Fruit fly (Drosophila melanogaster): ENCODE data around the gene mtm.
A peak's percentile ranks its signal among the peaks of the same experiment; 100 is the strongest.

mtm gene

dm6 chr2L:6078757-6079351 lies 42.0 kb upstream of the mtm start (continued):
- TF ChIP-seq Hr78 (GFP tag; optimal IDR thresholded peaks at IDR 0.05) (peak in 1 of 2 experiments; percentile 34), usp (GFP tag; optimal IDR thresholded peaks at IDR 0.05) (peak; percentile 34), CG8478 (optimal IDR thresholded peaks at IDR 0.05) (peak; percentile 75), Dip3 (GFP tag; optimal IDR thresholded peaks at IDR 0.05) (no peak), Gsc (GFP tag; IDR thresholded peaks at IDR 0.05) (no peak), Poxn (GFP tag; IDR thresholded peaks at IDR 0.05) (no peak), Taf1 (GFP tag; IDR thresholded peaks at IDR 0.05) (no peak), CG2712 (tag; optimal IDR thresholded peaks at IDR 0.05) (peak; percentile 17), lab (GFP tag; optimal IDR thresholded peaks at IDR 0.05) (no peak), sna (GFP tag; IDR thresholded peaks at IDR 0.05; ENCODE audit: partially characterized antibody) (0 out of 2 replicates have a peak, but pooled peaks have one; percentile 23), zf30C (GFP tag; optimal IDR thresholded peaks at IDR 0.05) (no peak), CG16813 (GFP tag; IDR thresholded peaks at IDR 0.05; ENCODE audit: partially characterized antibody) (0 out of 3 replicates have a peak, but pooled peaks have one; percentile 28), dm (GFP tag; optimal IDR thresholded peaks at IDR 0.05) (peak; percentile 99), CG11723 (GFP tag; optimal IDR thresholded peaks at IDR 0.05) (peak; percentile 20), abd-A (tag; optimal IDR thresholded peaks at IDR 0.05) (peak; percentile 55), kni (GFP tag; optimal IDR thresholded peaks at IDR 0.05) (peak; percentile 99), HLHmδ (GFP tag; optimal IDR thresholded peaks at IDR 0.05) (peak; percentile 90), CG6175 (GFP tag; IDR thresholded peaks at IDR 0.05) (no peak), Usf (GFP tag; optimal IDR thresholded peaks at IDR 0.05) (no peak), Tbp (GFP tag; optimal IDR thresholded peaks at IDR 0.05) (peak; percentile 57), jigr1 (GFP tag; IDR thresholded peaks at IDR 0.05) (no peak), danr (GFP tag; IDR thresholded peaks at IDR 0.05) (no peak), run (tag; optimal IDR thresholded peaks at IDR 0.05) (no peak), CG10462 (GFP tag; optimal IDR thresholded peaks at IDR 0.05) (no peak), sd (tag; optimal IDR thresholded peaks at IDR 0.05) (no peak), D19A (tag; optimal IDR thresholded peaks at IDR 0.05) (peak; percentile 30), corto (GFP tag; optimal IDR thresholded peaks at IDR 0.05) (no peak), tll (GFP tag; optimal IDR thresholded peaks at IDR 0.05) (peak in 1 of 2 experiments; percentile 98), NK7.1 (GFP tag; optimal IDR thresholded peaks at IDR 0.05) (no peak), Dad (GFP tag; optimal IDR thresholded peaks at IDR 0.05) (no peak), CG13775 (GFP tag; optimal IDR thresholded peaks at IDR 0.05) (no peak), CG14965 (GFP tag; optimal IDR thresholded peaks at IDR 0.05; ENCODE audit: borderline replicate concordance) (no peak), CG13287 (GFP tag; IDR thresholded peaks at IDR 0.05; ENCODE audit: partially characterized antibody) (no peak), phol (tag; optimal IDR thresholded peaks at IDR 0.05) (no peak), prd (optimal IDR thresholded peaks at IDR 0.05) (no peak), prd (GFP tag; IDR thresholded peaks at IDR 0.05) (peak; percentile 18; the same call in 1 of the 3 replicates), CG3407 (GFP tag; optimal IDR thresholded peaks at IDR 0.05) (no peak), CG8765 (GFP tag; IDR thresholded peaks at IDR 0.05) (peak; percentile 39; the same call in 1 of the 2 replicates)

- TF ChIP-seq NK7.1 (GFP tag; optimal IDR thresholded peaks at IDR 0.05): no peak
- TF ChIP-seq MBD-R2 (GFP tag; IDR thresholded peaks at IDR 0.05): no peak
- no peak for TF ChIP-seq Sox102F (GFP tag; optimal IDR thresholded peaks at IDR 0.05)
- no peak for TF ChIP-seq E2f2 (GFP tag; IDR thresholded peaks at IDR 0.05)
- TF ChIP-seq CG13287 (GFP tag; IDR thresholded peaks at IDR 0.05; ENCODE audit: partially characterized antibody): no peak
- no peak for TF ChIP-seq CG4617 (GFP tag; optimal IDR thresholded peaks at IDR 0.05; ENCODE audit: borderline replicate concordance)
- TF ChIP-seq CG10274 (GFP tag; optimal IDR thresholded peaks at IDR 0.05): no peak
- TF ChIP-seq Fer2 (tag; optimal IDR thresholded peaks at IDR 0.05): no peak
- TF ChIP-seq ftz-f1 (GFP tag; optimal IDR thresholded peaks at IDR 0.05): no peak
- TF ChIP-seq zfh2 (GFP tag; optimal IDR thresholded peaks at IDR 0.05): no peak
- no peak for TF ChIP-seq otp (GFP tag; IDR thresholded peaks at IDR 0.05)
- TF ChIP-seq onecut (GFP tag; IDR thresholded peaks at IDR 0.05): no peak
Observed at dm6 chr2L:6077632-6078031, 40.8 kb upstream of the mtm start.

All from whole organism, embryonic.